Worm (Caenorhabditis elegans): Measurements from ENCODE around the gene ubc-15.

DNA sequence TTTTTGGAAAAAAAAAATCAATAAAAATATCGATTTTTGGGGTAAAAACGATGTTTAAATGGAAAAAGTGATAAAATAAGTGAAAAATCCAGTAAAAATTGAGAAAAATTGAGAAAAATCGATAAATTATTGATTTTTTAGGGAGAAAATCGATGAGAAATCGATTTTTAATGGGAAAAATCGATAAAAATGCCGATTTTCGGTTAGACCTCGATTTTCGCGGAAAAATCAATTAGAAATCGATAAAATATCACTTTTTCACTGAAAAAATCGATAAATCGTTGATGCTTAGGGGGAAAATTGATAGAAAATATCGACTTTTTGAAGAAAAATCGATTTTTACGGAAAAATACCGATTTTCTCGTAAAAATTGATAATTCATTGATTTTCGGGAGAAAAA is 12.2 kb downstream of the ubc-15 start:
- TF ChIP-seq ceh-34 (tag; optimal IDR thresholded peaks at IDR 0.05) (no peak), zip-5 (tag; optimal IDR thresholded peaks at IDR 0.05) (no peak)
